Worm (Caenorhabditis elegans): ENCODE results near the gene fbxc-23.

Gene fbxc-23

ce11 chrII:13596505-13596977 is at the start of gene fbxc-23, which contains the start of gene csc-1 (continued):
- TF ChIP-seq C16A3.4 (tag; optimal IDR thresholded peaks at IDR 0.05), result peak; percentile 59
- TF ChIP-seq xbp-1 (tag; optimal IDR thresholded peaks at IDR 0.05), result peak; percentile 39
- no peak for TF ChIP-seq C04F5.9 (tag; optimal IDR thresholded peaks at IDR 0.05)
- no peak for TF ChIP-seq hpl-2 (GFP tag; optimal IDR thresholded peaks at IDR 0.05)
- peak; percentile 48 for TF ChIP-seq swsn-7 (tag; optimal IDR thresholded peaks at IDR 0.05)
- TF ChIP-seq sup-37 (GFP tag; optimal IDR thresholded peaks at IDR 0.05), result no peak
- no peak for TF ChIP-seq ztf-11 (tag; optimal IDR thresholded peaks at IDR 0.05)
- peak; percentile 48; the same call in 1 of the 2 replicates for TF ChIP-seq grh-1 (GFP tag; IDR thresholded peaks at IDR 0.05)
- no peak for TF ChIP-seq unc-98 (GFP tag; IDR thresholded peaks at IDR 0.05)
- peak; percentile 36 for TF ChIP-seq rnt-1 (tag; optimal IDR thresholded peaks at IDR 0.05)
- TF ChIP-seq fkh-4 (tag; optimal IDR thresholded peaks at IDR 0.05; ENCODE audit: borderline replicate concordance), result peak; percentile 20
- no peak for TF ChIP-seq lin-39 (tag; optimal IDR thresholded peaks at IDR 0.05)
- no peak for TF ChIP-seq egl-27 (tag; optimal IDR thresholded peaks at IDR 0.05)
- TF ChIP-seq lin-14 (GFP tag; optimal IDR thresholded peaks at IDR 0.05), result peak; percentile 43
- no peak for TF ChIP-seq C34B4.2 (tag; optimal IDR thresholded peaks at IDR 0.05)
- TF ChIP-seq ceh-8 (GFP tag; optimal IDR thresholded peaks at IDR 0.05), result no peak
- TF ChIP-seq alr-1 (tag; optimal IDR thresholded peaks at IDR 0.05; ENCODE audit: borderline replicate concordance), result no peak
- TF ChIP-seq nhr-85 (tag), result peak; percentile 34
- TF ChIP-seq aha-1 (tag; optimal IDR thresholded peaks at IDR 0.05), result no peak
- TF ChIP-seq nhr-12 (tag; optimal IDR thresholded peaks at IDR 0.05), result no peak
- peak; percentile 33 for TF ChIP-seq dsc-1 (tag; optimal IDR thresholded peaks at IDR 0.05)
- TF ChIP-seq tlp-1 (tag; optimal IDR thresholded peaks at IDR 0.05), result no peak
- TF ChIP-seq jun-1 (tag; optimal IDR thresholded peaks at IDR 0.05), result no peak
- TF ChIP-seq pag-3 (tag; optimal IDR thresholded peaks at IDR 0.05; ENCODE audit: borderline replicate concordance, insufficient read depth), result no peak
- TF ChIP-seq mep-1 (tag; optimal IDR thresholded peaks at IDR 0.05), result peak; percentile 75
- peak; percentile 53 for TF ChIP-seq irx-1 (tag; optimal IDR thresholded peaks at IDR 0.05)
- TF ChIP-seq hlh-17 (GFP tag; optimal IDR thresholded peaks at IDR 0.05; ENCODE audit: borderline replicate concordance), result no peak
- TF ChIP-seq fkh-10 (GFP tag; optimal IDR thresholded peaks at IDR 0.05), result no peak
- TF ChIP-seq nhr-84 (tag; optimal IDR thresholded peaks at IDR 0.05), result no peak
- no peak for TF ChIP-seq unc-30 (tag; optimal IDR thresholded peaks at IDR 0.05)
- TF ChIP-seq hlh-4 (tag; optimal IDR thresholded peaks at IDR 0.05), result no peak

- no peak for TF ChIP-seq nhr-76 (tag; optimal IDR thresholded peaks at IDR 0.05)
- TF ChIP-seq efl-1 (optimal IDR thresholded peaks at IDR 0.05), result peak in 1 of 2 experiments; percentile 16
- TF ChIP-seq efl-1 (GFP tag; optimal IDR thresholded peaks at IDR 0.05 in 1 of 2), result no peak
- no peak for TF ChIP-seq hlh-17 (GFP tag; optimal IDR thresholded peaks at IDR 0.05; ENCODE audit: borderline replicate concordance)
- no peak for TF ChIP-seq ces-1 (GFP tag; optimal IDR thresholded peaks at IDR 0.05)
- TF ChIP-seq tlp-1 (tag; optimal IDR thresholded peaks at IDR 0.05), result no peak
- TF ChIP-seq egl-13 (tag; optimal IDR thresholded peaks at IDR 0.05), result no peak
- no peak for TF ChIP-seq fos-1 (tag; optimal IDR thresholded peaks at IDR 0.05)
- TF ChIP-seq nhr-85 (tag), result peak; percentile 72
- no peak for TF ChIP-seq nhr-90 (tag; optimal IDR thresholded peaks at IDR 0.05; ENCODE audit: poor library complexity)
- no peak for TF ChIP-seq swsn-7 (tag; optimal IDR thresholded peaks at IDR 0.05)
- peak in 1 of 3 experiments; percentile 4 for TF ChIP-seq dpl-1 (GFP tag; optimal IDR thresholded peaks at IDR 0.05)
- no peak for TF ChIP-seq aly-2 (tag; optimal IDR thresholded peaks at IDR 0.05)
- TF ChIP-seq elt-3 (tag; optimal IDR thresholded peaks at IDR 0.05), result no peak
- no peak for TF ChIP-seq C04F5.9 (tag; optimal IDR thresholded peaks at IDR 0.05)
- no peak for TF ChIP-seq elt-2 (tag; optimal IDR thresholded peaks at IDR 0.05)
- no peak for TF ChIP-seq nhr-28 (tag; optimal IDR thresholded peaks at IDR 0.05)
- no peak for TF ChIP-seq C16A3.4 (tag; optimal IDR thresholded peaks at IDR 0.05)
- TF ChIP-seq unc-30 (tag; optimal IDR thresholded peaks at IDR 0.05), result no peak
- TF ChIP-seq lsy-2 (tag; optimal IDR thresholded peaks at IDR 0.05), result peak in 1 of 2 experiments; percentile 40
- TF ChIP-seq fkh-10 (GFP tag; optimal IDR thresholded peaks at IDR 0.05), result no peak
- TF ChIP-seq vab-15 (tag; optimal IDR thresholded peaks at IDR 0.05), result no peak
These were observed 45.0 kb upstream of the fbxc-23 start, which contains the start of gene fbxa-167 for ce11 chrII:13641311-13641710. TSS of gene fbxa-167 (plus strand) at chrII:13641489.

Data from whole organism, L1 larva.